Worm (Caenorhabditis elegans): ENCODE measurements around the gene nspg-4.
A peak's percentile ranks its signal among the peaks of the same experiment; 100 is the strongest.

The nspg-4 gene

ce11 chrX:3362378-3362777 is 12.2 kb upstream of the nspg-4 start, which contains the start of gene dhs-26:
dhs-26 (minus strand) TSS chrX:3362493.
- TF ChIP-seq ref-2 (tag; optimal IDR thresholded peaks at IDR 0.05) (no peak), sdc-2 (tag; optimal IDR thresholded peaks at IDR 0.05) (no peak), npax-4 (tag; optimal IDR thresholded peaks at IDR 0.05) (no peak), ceh-45 (GFP tag; IDR thresholded peaks at IDR 0.05) (no peak), madf-2 (tag; optimal IDR thresholded peaks at IDR 0.05) (no peak), gmeb-2 (tag; optimal IDR thresholded peaks at IDR 0.05) (no peak), ahr-1 (tag; optimal IDR thresholded peaks at IDR 0.05) (no peak), unc-3 (GFP tag; conservative IDR thresholded peaks at IDR 0.05) (no peak), unc-3 (tag; optimal IDR thresholded peaks at IDR 0.05) (no peak), tbx-2 (tag; optimal IDR thresholded peaks at IDR 0.05) (no peak), C38D4.7 (GFP tag; optimal IDR thresholded peaks at IDR 0.05) (no peak), Y22D7AL.16 (tag; optimal IDR thresholded peaks at IDR 0.05) (no peak), ceh-48 (tag; optimal IDR thresholded peaks at IDR 0.05) (no peak), elt-4 (tag; optimal IDR thresholded peaks at IDR 0.05) (no peak), K09A11.1 (tag; optimal IDR thresholded peaks at IDR 0.05; ENCODE audit: insufficient read depth) (no peak)

- TF ChIP-seq elt-4 (tag; optimal IDR thresholded peaks at IDR 0.05) (no peak), ztf-16 (tag; optimal IDR thresholded peaks at IDR 0.05) (no peak), hlh-30 (tag; optimal IDR thresholded peaks at IDR 0.05; ENCODE audit: insufficient read depth) (no peak), hlh-6 (tag; optimal IDR thresholded peaks at IDR 0.05) (no peak), fkh-6 (tag; optimal IDR thresholded peaks at IDR 0.05) (no peak), dmd-4 (tag; optimal IDR thresholded peaks at IDR 0.05; ENCODE audit: borderline replicate concordance) (no peak), pag-3 (tag; optimal IDR thresholded peaks at IDR 0.05; ENCODE audit: borderline replicate concordance) (no peak), zip-5 (tag; optimal IDR thresholded peaks at IDR 0.05) (no peak), syd-9 (tag; optimal IDR thresholded peaks at IDR 0.05) (no peak), che-1 (tag; optimal IDR thresholded peaks at IDR 0.05) (no peak), ref-2 (tag; optimal IDR thresholded peaks at IDR 0.05) (peak; percentile 8), ceh-2 (tag; optimal IDR thresholded peaks at IDR 0.05) (no peak), ttx-3 (tag; optimal IDR thresholded peaks at IDR 0.05) (no peak), madf-2 (tag; optimal IDR thresholded peaks at IDR 0.05) (no peak), ama-1 (optimal IDR thresholded peaks at IDR 0.05) (no peak), K02D7.2 (tag; optimal IDR thresholded peaks at IDR 0.05) (no peak), ceh-22 (tag; optimal IDR thresholded peaks at IDR 0.05) (no peak), hlh-8 (tag; optimal IDR thresholded peaks at IDR 0.05) (no peak), sox-2 (GFP tag; IDR thresholded peaks at IDR 0.05) (peak; percentile 23; the same call in 1 of the 2 replicates), eyg-1 (tag; optimal IDR thresholded peaks at IDR 0.05) (no peak), pha-4 (tag; optimal IDR thresholded peaks at IDR 0.05) (no peak), ceh-19 (GFP tag; optimal IDR thresholded peaks at IDR 0.05) (no peak), npax-4 (tag; optimal IDR thresholded peaks at IDR 0.05) (no peak), odd-2 (tag; optimal IDR thresholded peaks at IDR 0.05) (no peak), ceh-18 (tag; optimal IDR thresholded peaks at IDR 0.05) (no peak), unc-86 (tag; optimal IDR thresholded peaks at IDR 0.05) (no peak), rnt-1 (tag; optimal IDR thresholded peaks at IDR 0.05) (no peak), unc-42 (tag; optimal IDR thresholded peaks at IDR 0.05) (peak; percentile 69), dve-1 (tag; optimal IDR thresholded peaks at IDR 0.05) (no peak), pax-1 (tag; optimal IDR thresholded peaks at IDR 0.05) (no peak), ceh-31 (tag; optimal IDR thresholded peaks at IDR 0.05) (peak; percentile 47), ceh-45 (GFP tag; IDR thresholded peaks at IDR 0.05) (no peak)
Measured at ce11 chrX:3351526-3351925, 1.3 kb upstream of the nspg-4 start, which contains the start of gene ZK816.1. ZK816.1 (plus strand) TSS chrX:3351712.
